Worm (Caenorhabditis elegans) whole organism, L4 larva: ENCODE measurements around the gene tbc-3.

Experiments used
- F26F4.8 ChIP-seq: fragments of 200-800 bp; sonication (Bioruptor generic); conservative IDR thresholded peaks from 2 replicates; pipeline ENCODE4 v1.3.6; 2022; ENCODE audit warnings: missing genetic modification characterization, missing compliant biosample characterization
- T26A8.4 ChIP-seq: fragments of 200-800 bp; sonication (Bioruptor generic); IDR thresholded peaks from 2 replicates; pipeline ENCODE4 v1.3.6; 2022; ENCODE audit warnings: missing genetic modification characterization, missing compliant biosample characterization
- Y48G9A.11 ChIP-seq: fragments of 200-800 bp; sonication (Bioruptor generic); IDR thresholded peaks from 2 replicates; pipeline ENCODE4 v1.3.6; 2022; ENCODE audit warnings: missing genetic modification reagents, missing genetic modification characterization, missing compliant biosample characterization
- arid-1 ChIP-seq: fragments of 200-800 bp; sonication (Bioruptor generic); conservative IDR thresholded peaks from 2 replicates; pipeline ENCODE4 v1.3.6; 2022; ENCODE audit warnings: missing genetic modification reagents, missing genetic modification characterization, missing compliant biosample characterization
- attf-4 ChIP-seq: sonication (generic microtip); optimal IDR thresholded peaks from 3 replicates; lab custom pipeline; 2017; ENCODE audit warnings: missing biosample characterization, missing genetic modification characterization
- ceh-28 ChIP-seq: fragments of 150-350 bp; optimal IDR thresholded peaks from 2 replicates; lab custom pipeline; 2014; ENCODE audit warnings: missing biosample characterization, missing genetic modification reagents, missing genetic modification characterization
- ceh-44 ChIP-seq: fragments of 200-800 bp; sonication (Bioruptor generic); IDR thresholded peaks from 2 replicates; pipeline ENCODE4 v1.3.6; 2022; ENCODE audit warnings: missing genetic modification reagents, missing genetic modification characterization, missing compliant biosample characterization
- ceh-62 ChIP-seq: sonication (generic microtip); optimal IDR thresholded peaks from 2 replicates; lab custom pipeline; 2017; ENCODE audit warnings: missing biosample characterization, missing genetic modification characterization
- ces-1 ChIP-seq: fragments of 150-350 bp; sonication (generic microtip); optimal IDR thresholded peaks from 4 replicates; lab custom pipeline; 2014; ENCODE audit warnings: missing biosample characterization, missing genetic modification reagents, missing genetic modification characterization
- cey-2 ChIP-seq: sonication (generic microtip); optimal IDR thresholded peaks from 3 replicates; lab custom pipeline; 2017; ENCODE audit warnings: missing genetic modification characterization, mild to moderate bottlenecking, missing compliant biosample characterization, antibody characterized with exemption, borderline replicate concordance; ENCODE audit not compliant: insufficient read depth
- daf-12 ChIP-seq: fragments of 150-350 bp; optimal IDR thresholded peaks from 2 replicates; lab custom pipeline; 2014; ENCODE audit warnings: missing biosample characterization, missing genetic modification reagents, missing genetic modification characterization
- dmd-6 ChIP-seq: fragments of 200-800 bp; sonication (Bioruptor generic); IDR thresholded peaks from 2 replicates; pipeline ENCODE4 v1.3.6; 2022; ENCODE audit warnings: missing genetic modification reagents, missing genetic modification characterization, missing compliant biosample characterization
- dpl-1 ChIP-seq: fragments of 150-350 bp; optimal IDR thresholded peaks from 2 replicates; lab custom pipeline; 2014; ENCODE audit warnings: missing biosample characterization, missing genetic modification reagents, missing genetic modification characterization
- egl-43 ChIP-seq: fragments of 200-800 bp; sonication (Bioruptor generic); IDR thresholded peaks from 2 replicates; pipeline ENCODE4 v1.3.6; 2022; ENCODE audit warnings: missing genetic modification reagents, missing genetic modification characterization, missing compliant biosample characterization
- hlh-11 ChIP-seq: fragments of 200-800 bp; sonication (Bioruptor generic); optimal IDR thresholded peaks from 2 replicates; lab custom pipeline; 2018; ENCODE audit warnings: mild to moderate bottlenecking, missing genetic modification characterization, missing compliant biosample characterization
- lim-7 ChIP-seq: fragments of 200-800 bp; sonication (Bioruptor generic); IDR thresholded peaks from 2 replicates; pipeline ENCODE4 v1.3.6; 2022; ENCODE audit warnings: missing genetic modification characterization, missing compliant biosample characterization
- lin-1 ChIP-seq: fragments of 200-800 bp; sonication (Bioruptor generic); IDR thresholded peaks from 2 replicates; pipeline ENCODE4 v1.3.6; 2022; ENCODE audit warnings: missing genetic modification reagents, missing genetic modification characterization, missing compliant biosample characterization
- lin-13 ChIP-seq: fragments of 150-350 bp; optimal IDR thresholded peaks from 2 replicates; lab custom pipeline; 2014; ENCODE audit warnings: missing biosample characterization, missing genetic modification reagents, missing genetic modification characterization
- lin-38 ChIP-seq: fragments of 200-800 bp; sonication (Bioruptor generic); IDR thresholded peaks from 2 replicates; pipeline ENCODE4 v1.3.6; 2022; ENCODE audit warnings: missing genetic modification reagents, missing genetic modification characterization, missing compliant biosample characterization
- lin-39 ChIP-seq: fragments of 150-350 bp; optimal IDR thresholded peaks from 2 replicates; lab custom pipeline; 2014; ENCODE audit warnings: missing biosample characterization, missing genetic modification reagents, missing genetic modification characterization
- lir-3 ChIP-seq: sonication (generic microtip); optimal IDR thresholded peaks from 2 replicates; lab custom pipeline; 2016; ENCODE audit warnings: mild to moderate bottlenecking, missing genetic modification characterization, missing compliant biosample characterization
- lsy-2 ChIP-seq, 2 experiments: fragments of 150-350 bp in 1 of 2; sonication (generic microtip) in 1 of 2; optimal IDR thresholded peaks; 2 replicates each; lab custom pipeline; 2014 to 2017; ENCODE audit warnings: missing biosample characterization in 2 of 2, missing genetic modification characterization in 2 of 2
- madf-5 ChIP-seq, 2 experiments: fragments of 200-800 bp; sonication (Bioruptor generic); IDR thresholded peaks; 2 replicates each; pipeline ENCODE4 v1.3.6; 2022; ENCODE audit warnings: missing compliant biosample characterization in 2 of 2, missing genetic modification characterization in 2 of 2
- madf-9 ChIP-seq: fragments of 200-800 bp; sonication (Bioruptor generic); conservative IDR thresholded peaks from 2 replicates; pipeline ENCODE4 v1.3.6; 2022; ENCODE audit warnings: missing genetic modification reagents, missing genetic modification characterization, missing compliant biosample characterization
- mdl-1 ChIP-seq, 2 experiments: fragments of 150-350 bp in 1 of 2; sonication (generic microtip) in 1 of 2; optimal IDR thresholded peaks; 2 replicates each; lab custom pipeline; 2014 to 2017; ENCODE audit warnings: missing biosample characterization in 2 of 2, missing genetic modification characterization in 2 of 2
- mes-2 ChIP-seq: sonication (generic microtip); optimal IDR thresholded peaks from 2 replicates; lab custom pipeline; 2016; ENCODE audit warnings: missing genotype, mild to moderate bottlenecking, missing genetic modification characterization, missing compliant biosample characterization; ENCODE audit not compliant: poor library complexity, severe bottlenecking
- nhr-10 ChIP-seq: fragments of 150-350 bp; optimal IDR thresholded peaks from 2 replicates; lab custom pipeline; 2014; ENCODE audit warnings: missing biosample characterization, missing genetic modification characterization
- nhr-11 ChIP-seq: fragments of 150-350 bp; optimal IDR thresholded peaks from 2 replicates; lab custom pipeline; 2014; ENCODE audit warnings: missing biosample characterization, missing genetic modification characterization
- nhr-111 ChIP-seq: fragments of 200-800 bp; sonication (Bioruptor generic); optimal IDR thresholded peaks from 2 replicates; lab custom pipeline; 2018; ENCODE audit warnings: mild to moderate bottlenecking, missing genetic modification characterization, missing compliant biosample characterization
- nhr-237 ChIP-seq: sonication (generic microtip); optimal IDR thresholded peaks from 2 replicates; lab custom pipeline; 2017; ENCODE audit warnings: missing biosample characterization, missing genetic modification characterization
- nhr-25 ChIP-seq: sonication (generic microtip); optimal IDR thresholded peaks from 2 replicates; lab custom pipeline; 2017; ENCODE audit warnings: missing genetic modification characterization, mild to moderate bottlenecking, missing compliant biosample characterization, antibody characterized with exemption, moderate library complexity, borderline replicate concordance; ENCODE audit not compliant: insufficient read depth
- nhr-41 ChIP-seq: fragments of 200-800 bp; sonication (Bioruptor generic); IDR thresholded peaks from 2 replicates; pipeline ENCODE4 v1.3.6; 2022; ENCODE audit warnings: missing genetic modification reagents, missing genetic modification characterization, missing compliant biosample characterization
- nhr-42 ChIP-seq: fragments of 200-800 bp; sonication (Bioruptor generic); IDR thresholded peaks from 2 replicates; pipeline ENCODE4 v1.3.6; 2022; ENCODE audit warnings: missing genetic modification characterization, missing compliant biosample characterization
- nhr-48 ChIP-seq: sonication (generic microtip); optimal IDR thresholded peaks from 2 replicates; lab custom pipeline; 2016; ENCODE audit warnings: mild to moderate bottlenecking, missing genetic modification characterization, missing compliant biosample characterization
- pqm-1 ChIP-seq: sonication (generic microtip); optimal IDR thresholded peaks from 2 replicates; lab custom pipeline; 2017; ENCODE audit warnings: missing biosample characterization, missing genetic modification characterization
- rbr-2 ChIP-seq: sonication (generic microtip); optimal IDR thresholded peaks from 2 replicates; lab custom pipeline; 2016; ENCODE audit warnings: missing genotype, missing genetic modification characterization, missing compliant biosample characterization
- snpc-1.2 ChIP-seq: fragments of 200-800 bp; sonication (Bioruptor generic); IDR thresholded peaks from 2 replicates; pipeline ENCODE4 v1.3.6; 2022; ENCODE audit warnings: missing genetic modification reagents, missing genetic modification characterization, missing compliant biosample characterization
- spr-3 ChIP-seq: fragments of 200-800 bp; sonication (Bioruptor generic); optimal IDR thresholded peaks from 2 replicates; lab custom pipeline; 2018; ENCODE audit warnings: mild to moderate bottlenecking, missing genetic modification characterization, missing compliant biosample characterization
- tra-1 ChIP-seq: fragments of 200-800 bp; sonication (Bioruptor generic); IDR thresholded peaks from 2 replicates; pipeline ENCODE4 v1.3.6; 2022; ENCODE audit warnings: missing genetic modification reagents, missing genetic modification characterization, missing compliant biosample characterization
- unc-130 ChIP-seq: sonication (generic microtip); optimal IDR thresholded peaks from 2 replicates; lab custom pipeline; 2016; ENCODE audit warnings: missing genetic modification reagents, missing genetic modification characterization, missing compliant biosample characterization
- unc-62 ChIP-seq, 3 experiments: fragments of 150-350 bp in 1 of 3; sonication (generic microtip); optimal IDR thresholded peaks in 2 of 3; peaks in 1 of 3; 1 replicate in 1 of 3; 2 replicates in 2 of 3; lab custom pipeline; 2014 to 2017; ENCODE audit warnings: missing biosample characterization in 3 of 3, missing genetic modification characterization in 3 of 3, missing genetic modification reagents in 3 of 3, missing genotype in 1 of 3
- vab-7 ChIP-seq: fragments of 200-800 bp; sonication (Bioruptor generic); IDR thresholded peaks from 2 replicates; pipeline ENCODE4 v1.3.6; 2022; ENCODE audit warnings: missing genetic modification reagents, missing genetic modification characterization, missing compliant biosample characterization
- zag-1 ChIP-seq: fragments of 150-350 bp; optimal IDR thresholded peaks from 2 replicates; lab custom pipeline; 2014; ENCODE audit warnings: missing biosample characterization, missing genetic modification characterization
- zfp-2 ChIP-seq: sonication (generic microtip); optimal IDR thresholded peaks from 2 replicates; lab custom pipeline; 2016; ENCODE audit warnings: mild to moderate bottlenecking, missing genetic modification characterization, missing compliant biosample characterization
- ztf-11 ChIP-seq: fragments of 150-350 bp; optimal IDR thresholded peaks from 2 replicates; lab custom pipeline; 2014; ENCODE audit warnings: missing biosample characterization, missing genetic modification characterization
- ztf-7 ChIP-seq: fragments of 150-350 bp; optimal IDR thresholded peaks from 2 replicates; lab custom pipeline; 2014; ENCODE audit warnings: missing biosample characterization, missing genetic modification characterization

tbc-3 gene

DNA sequence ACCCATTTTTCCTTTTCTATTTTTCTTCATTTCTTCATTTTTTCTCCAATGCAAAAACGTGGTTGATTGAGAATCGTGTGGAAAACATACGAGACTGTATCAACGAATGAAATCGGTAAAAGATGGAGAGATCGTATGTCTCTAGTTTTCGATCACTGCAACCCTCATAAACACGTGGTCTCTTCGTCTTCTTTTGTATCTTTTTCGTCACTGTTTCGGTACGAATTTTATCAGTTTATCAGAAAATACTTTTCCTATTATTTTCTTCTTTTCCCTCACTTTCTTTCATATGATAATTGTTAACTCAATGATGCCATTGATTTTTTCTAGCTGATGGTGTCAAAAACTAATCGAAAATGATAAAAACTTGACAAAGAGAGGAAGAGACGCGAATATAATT lies 23.2 kb upstream of the tbc-3 start (continued):
- TF ChIP-seq lsy-2 (tag; optimal IDR thresholded peaks at IDR 0.05; lab: Kevin White, UChicago), result peak in 1 of 2 experiments; percentile 60
- peak; percentile 92 for TF ChIP-seq dmd-6 (GFP tag; lab: Robert Waterston, UW)
- peak; percentile 80 for TF ChIP-seq hlh-11
- no peak for TF ChIP-seq zfp-2 (tag; lab: Kevin White, UChicago)
- TF ChIP-seq mdl-1 (tag; optimal IDR thresholded peaks at IDR 0.05; lab: Kevin White, UChicago), result peak in 1 of 2 experiments; percentile 81
- no peak for TF ChIP-seq ztf-7
- no peak for TF ChIP-seq ceh-44 (GFP tag; lab: Robert Waterston, UW)
- TF ChIP-seq nhr-237 (tag; lab: Kevin White, UChicago), result no peak
- peak; percentile 44 for TF ChIP-seq cey-2 (tag; lab: Kevin White, UChicago)

DNA sequence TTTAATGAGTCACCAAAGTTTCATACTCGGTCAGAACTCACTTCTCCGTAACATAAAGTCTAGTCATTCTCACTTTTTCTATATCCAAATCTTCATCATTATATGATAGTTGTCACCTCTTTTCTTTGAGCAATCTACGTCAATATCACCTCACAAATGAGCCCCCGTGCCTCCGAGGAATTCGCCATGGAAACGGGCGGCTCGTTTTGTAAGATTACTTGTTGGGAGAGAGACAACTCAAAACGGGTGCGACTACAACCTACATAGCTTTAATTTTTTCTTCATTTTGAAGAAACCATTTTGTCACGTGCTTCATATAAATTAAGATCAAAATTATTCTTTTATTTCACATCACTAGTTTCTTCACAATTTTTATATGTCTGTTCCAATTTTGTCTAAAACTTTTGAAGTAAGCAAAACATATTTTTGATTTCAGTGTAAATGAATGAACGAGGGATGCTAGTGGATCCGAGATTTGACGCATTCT lies 19.9 kb upstream of the tbc-3 start, which contains the start of gene nhr-4:
Gene nhr-4, plus strand, starts transcription at position 437 of the 487 bp plus-strand sequence.
- TF ChIP-seq rbr-2 (tag; lab: Kevin White, UChicago), result no peak
- TF ChIP-seq nhr-237 (tag; lab: Kevin White, UChicago), result no peak
- TF ChIP-seq nhr-11 (tag; lab: Kevin White, UChicago), result no peak
- no peak for TF ChIP-seq nhr-111 (GFP tag; lab: Kevin White, UChicago)
- TF ChIP-seq spr-3 (GFP tag; lab: Kevin White, UChicago), result no peak
- TF ChIP-seq, all 104 proteins: peak for 0

DNA sequence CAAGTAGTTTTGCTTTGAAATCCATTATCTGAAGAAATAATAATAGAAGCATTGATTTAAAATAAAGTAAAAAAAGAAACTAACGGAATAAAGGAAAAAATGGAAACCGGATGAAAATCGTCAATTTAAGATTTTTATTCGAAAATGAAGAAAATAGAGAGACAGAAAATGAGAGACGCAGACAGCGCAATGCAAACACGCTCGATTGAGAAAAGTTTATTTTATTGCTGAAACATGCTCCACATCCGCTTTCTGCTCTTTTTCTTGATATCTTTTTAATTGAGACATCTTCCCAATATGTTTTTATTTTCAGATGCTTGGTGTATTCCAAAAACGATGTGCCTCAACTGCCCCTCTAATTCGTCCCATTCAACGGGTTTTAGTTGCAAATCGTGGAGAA lies 14.6 kb upstream of the tbc-3 start, which contains the start of the genes prp-18 and mccc-1:
Gene prp-18, minus strand, starts transcription at position 127 of the 400 bp plus-strand sequence.
Gene mccc-1, plus strand, starts transcription at position 314 of the 400 bp plus-strand sequence.
- TF ChIP-seq nhr-42 (GFP tag; lab: Robert Waterston, UW), result no peak
- TF ChIP-seq dpl-1 (GFP tag; lab: Kevin White, UChicago), result peak; percentile 61
- TF ChIP-seq ztf-11 (tag; lab: Kevin White, UChicago), result no peak
- no peak for TF ChIP-seq nhr-10
- peak; percentile 64 for TF ChIP-seq unc-130 (GFP tag; lab: Kevin White, UChicago)
- no peak for TF ChIP-seq ceh-28
- no peak for TF ChIP-seq vab-7 (GFP tag; lab: Robert Waterston, UW)
- no peak for TF ChIP-seq egl-43 (GFP tag; lab: Robert Waterston, UW)
- no peak for TF ChIP-seq lin-13 (GFP tag; lab: Kevin White, UChicago)
- TF ChIP-seq madf-5 (GFP tag; IDR thresholded peaks at IDR 0.05; lab: Robert Waterston, UW), result 0 out of 4 replicates have a peak, but pooled peaks of 1 of the 2 experiments have one; percentile 14
- TF ChIP-seq zag-1 (tag; lab: Kevin White, UChicago), result no peak
- 0 out of 2 replicates have a peak, but pooled peaks have one; percentile 24 for TF ChIP-seq snpc-1.2 (GFP tag; lab: Robert Waterston, UW)
- TF ChIP-seq lin-38 (GFP tag; lab: Robert Waterston, UW), result peak; percentile 94
- TF ChIP-seq lir-3, result no peak
- no peak for TF ChIP-seq pqm-1
- no peak for TF ChIP-seq attf-4 (tag; lab: Kevin White, UChicago)
- TF ChIP-seq arid-1 (GFP tag; lab: Robert Waterston, UW), result no peak
- TF ChIP-seq nhr-111 (GFP tag; lab: Kevin White, UChicago), result no peak
- TF ChIP-seq ces-1 (GFP tag; lab: Kevin White, UChicago), result no peak
- TF ChIP-seq nhr-25 (tag; lab: Kevin White, UChicago), result no peak
- no peak for TF ChIP-seq lin-1 (GFP tag; lab: Robert Waterston, UW)
- no peak for TF ChIP-seq F26F4.8 (GFP tag; lab: Robert Waterston, UW)
- no peak for TF ChIP-seq ceh-62 (tag; lab: Kevin White, UChicago)
- TF ChIP-seq madf-9 (GFP tag; lab: Robert Waterston, UW), result no peak
- no peak for TF ChIP-seq lin-39 (tag; lab: Kevin White, UChicago)
- TF ChIP-seq T26A8.4 (GFP tag; lab: Robert Waterston, UW), result no peak
- TF ChIP-seq rbr-2 (tag; lab: Kevin White, UChicago), result no peak
- no peak for TF ChIP-seq nhr-41 (GFP tag; lab: Robert Waterston, UW)
- TF ChIP-seq tra-1 (GFP tag; lab: Robert Waterston, UW), result no peak
- peak; percentile 72 for TF ChIP-seq mes-2 (tag; lab: Kevin White, UChicago)
- TF ChIP-seq unc-62 (GFP tag; optimal IDR thresholded peaks at IDR 0.05 in 1 of 2; lab: Kevin White, UChicago), result no peak
- no peak for TF ChIP-seq unc-62 (tag; optimal IDR thresholded peaks at IDR 0.05; lab: Kevin White, UChicago)
- no peak for TF ChIP-seq dmd-6 (GFP tag; lab: Robert Waterston, UW)
- no peak for TF ChIP-seq Y48G9A.11 (GFP tag; lab: Robert Waterston, UW)
- TF ChIP-seq cey-2 (tag; lab: Kevin White, UChicago), result no peak
- TF ChIP-seq nhr-48 (tag; lab: Kevin White, UChicago), result no peak
- TF ChIP-seq daf-12 (tag; lab: Kevin White, UChicago), result no peak
- TF ChIP-seq lim-7 (GFP tag; lab: Robert Waterston, UW), result no peak
